Worm (Caenorhabditis elegans) whole organism, late embryonic: ENCODE data around the gene F39F10.2.

Experiments used
- C08G9.2 ChIP-seq: sonication (generic microtip); optimal IDR thresholded peaks from 2 replicates; lab custom pipeline; 2016; ENCODE audit warnings: mild to moderate bottlenecking, missing genetic modification characterization, moderate library complexity, missing compliant biosample characterization
- F13H6.1 ChIP-seq: sonication (generic microtip); optimal IDR thresholded peaks from 2 replicates; lab custom pipeline; 2016; ENCODE audit warnings: missing genetic modification characterization, missing compliant biosample characterization
- K02D7.2 ChIP-seq: sonication (generic microtip); optimal IDR thresholded peaks from 2 replicates; lab custom pipeline; 2017; ENCODE audit warnings: mild to moderate bottlenecking, missing genetic modification characterization, missing compliant biosample characterization
- K09A11.1 ChIP-seq: sonication (generic microtip); optimal IDR thresholded peaks from 2 replicates; lab custom pipeline; 2017; ENCODE audit warnings: antibody characterized with exemption, mild to moderate bottlenecking, missing genetic modification characterization, missing compliant biosample characterization; ENCODE audit not compliant: insufficient read depth
- T23F11.4 ChIP-seq: fragments of 200-800 bp; sonication (Bioruptor generic); optimal IDR thresholded peaks from 2 replicates; lab custom pipeline; 2018; ENCODE audit warnings: mild to moderate bottlenecking, missing genetic modification characterization, missing compliant biosample characterization
- ama-1 ChIP-seq: fragments of 150-350 bp; optimal IDR thresholded peaks from 2 replicates; lab custom pipeline; 2014
- ceh-14 ChIP-seq: sonication (generic microtip); optimal IDR thresholded peaks from 2 replicates; lab custom pipeline; 2016; ENCODE audit warnings: missing genotype, missing genetic modification characterization, missing compliant biosample characterization
- ceh-2 ChIP-seq: sonication (generic microtip); optimal IDR thresholded peaks from 2 replicates; lab custom pipeline; 2016; ENCODE audit warnings: missing genotype, missing genetic modification characterization, missing compliant biosample characterization
- ceh-22 ChIP-seq: sonication (generic microtip); optimal IDR thresholded peaks from 2 replicates; lab custom pipeline; 2017; ENCODE audit warnings: missing biosample characterization, missing genetic modification characterization
- ceh-24 ChIP-seq: sonication (generic microtip); optimal IDR thresholded peaks from 2 replicates; lab custom pipeline; 2016; ENCODE audit warnings: mild to moderate bottlenecking, missing genetic modification characterization, missing compliant biosample characterization
- ceh-30 ChIP-seq: fragments of 150-350 bp; optimal IDR thresholded peaks from 2 replicates; lab custom pipeline; 2014; ENCODE audit warnings: missing biosample characterization, missing genetic modification characterization
- ceh-31 ChIP-seq: sonication (generic microtip); optimal IDR thresholded peaks from 2 replicates; lab custom pipeline; 2016; ENCODE audit warnings: missing genetic modification characterization, missing compliant biosample characterization
- ceh-34 ChIP-seq: sonication (generic microtip); optimal IDR thresholded peaks from 2 replicates; lab custom pipeline; 2016; ENCODE audit warnings: mild to moderate bottlenecking, missing genetic modification characterization, missing compliant biosample characterization
- ceh-45 ChIP-seq: fragments of 200-800 bp; sonication (Bioruptor generic); IDR thresholded peaks from 2 replicates; pipeline ENCODE4 v1.3.6; 2022; ENCODE audit warnings: missing genetic modification reagents, missing genetic modification characterization, missing compliant biosample characterization
- ceh-9 ChIP-seq: sonication (generic microtip); optimal IDR thresholded peaks from 2 replicates; lab custom pipeline; 2016; ENCODE audit warnings: mild to moderate bottlenecking, missing genetic modification characterization, inconsistent platforms, missing compliant biosample characterization
- dve-1 ChIP-seq: sonication (generic microtip); optimal IDR thresholded peaks from 2 replicates; lab custom pipeline; 2017; ENCODE audit warnings: antibody characterized with exemption, mild to moderate bottlenecking, missing genetic modification characterization, missing compliant biosample characterization
- elt-2 ChIP-seq: sonication (generic microtip); optimal IDR thresholded peaks from 2 replicates; lab custom pipeline; 2016; ENCODE audit warnings: missing genetic modification reagents, missing genetic modification characterization, missing compliant biosample characterization
- elt-4 ChIP-seq: sonication (generic microtip); optimal IDR thresholded peaks from 2 replicates; lab custom pipeline; 2016; ENCODE audit warnings: missing genetic modification characterization, missing compliant biosample characterization
- ets-4 ChIP-seq: sonication (generic microtip); optimal IDR thresholded peaks from 2 replicates; lab custom pipeline; 2016; ENCODE audit warnings: missing genetic modification characterization, missing compliant biosample characterization
- eyg-1 ChIP-seq: sonication (generic microtip); optimal IDR thresholded peaks from 2 replicates; lab custom pipeline; 2016; ENCODE audit warnings: missing genotype, missing genetic modification characterization, missing compliant biosample characterization
- fkh-10 ChIP-seq: fragments of 150-350 bp; optimal IDR thresholded peaks from 2 replicates; lab custom pipeline; 2014; ENCODE audit warnings: missing biosample characterization, missing genetic modification reagents, missing genetic modification characterization
- fkh-6 ChIP-seq: sonication (generic microtip); optimal IDR thresholded peaks from 2 replicates; lab custom pipeline; 2016; ENCODE audit warnings: missing genetic modification characterization, missing compliant biosample characterization
- gmeb-2 ChIP-seq: sonication (generic microtip); optimal IDR thresholded peaks from 2 replicates; lab custom pipeline; 2016; ENCODE audit warnings: missing genetic modification characterization, inconsistent platforms, missing compliant biosample characterization
- hlh-13 ChIP-seq: fragments of 200-800 bp; sonication (Bioruptor generic); optimal IDR thresholded peaks from 2 replicates; lab custom pipeline; 2018; ENCODE audit warnings: mild to moderate bottlenecking, missing genetic modification characterization, missing compliant biosample characterization
- hlh-15 ChIP-seq: sonication (generic microtip); optimal IDR thresholded peaks from 2 replicates; lab custom pipeline; 2016; ENCODE audit warnings: missing genetic modification characterization, missing compliant biosample characterization
- hlh-30 ChIP-seq: sonication (generic microtip); optimal IDR thresholded peaks from 2 replicates; lab custom pipeline; 2017; ENCODE audit warnings: antibody characterized with exemption, missing genetic modification characterization, missing compliant biosample characterization; ENCODE audit not compliant: insufficient read depth
- hlh-6 ChIP-seq: sonication (generic microtip); optimal IDR thresholded peaks from 2 replicates; lab custom pipeline; 2016; ENCODE audit warnings: missing genotype, missing genetic modification characterization, missing compliant biosample characterization
- hlh-8 ChIP-seq: sonication (generic microtip); optimal IDR thresholded peaks from 2 replicates; lab custom pipeline; 2016; ENCODE audit warnings: missing genotype, missing genetic modification characterization, missing compliant biosample characterization
- nfya-1 ChIP-seq: sonication (generic microtip); optimal IDR thresholded peaks from 2 replicates; lab custom pipeline; 2017; ENCODE audit warnings: missing genetic modification characterization, mild to moderate bottlenecking, missing compliant biosample characterization, antibody characterized with exemption, moderate library complexity
- nhr-11 ChIP-seq: fragments of 150-350 bp; optimal IDR thresholded peaks from 2 replicates; lab custom pipeline; 2014; ENCODE audit warnings: missing biosample characterization, missing genetic modification characterization
- pag-3 ChIP-seq: sonication (generic microtip); optimal IDR thresholded peaks from 2 replicates; lab custom pipeline; 2016; ENCODE audit warnings: missing compliant biosample characterization, missing genetic modification characterization, borderline replicate concordance
- pax-1 ChIP-seq: fragments of 150-350 bp; optimal IDR thresholded peaks from 2 replicates; lab custom pipeline; 2014; ENCODE audit warnings: missing biosample characterization, missing genetic modification characterization
- pqm-1 ChIP-seq: sonication (generic microtip); optimal IDR thresholded peaks from 2 replicates; lab custom pipeline; 2016; ENCODE audit warnings: missing genetic modification characterization, missing compliant biosample characterization
- pros-1 ChIP-seq: fragments of 150-350 bp; optimal IDR thresholded peaks from 2 replicates; lab custom pipeline; 2014; ENCODE audit warnings: missing biosample characterization, missing genetic modification reagents, missing genetic modification characterization
- ref-2 ChIP-seq: sonication (generic microtip); optimal IDR thresholded peaks from 2 replicates; lab custom pipeline; 2016; ENCODE audit warnings: missing genetic modification characterization, missing compliant biosample characterization
- sdc-2 ChIP-seq: sonication (generic microtip); optimal IDR thresholded peaks from 2 replicates; lab custom pipeline; 2016; ENCODE audit warnings: missing genotype, missing genetic modification characterization, missing compliant biosample characterization
- sox-2 ChIP-seq: fragments of 200-800 bp; sonication (Bioruptor generic); IDR thresholded peaks from 2 replicates; pipeline ENCODE4 v1.3.6; 2022; ENCODE audit warnings: missing genetic modification reagents, missing genetic modification characterization, missing compliant biosample characterization
- sox-4 ChIP-seq: sonication (generic microtip); optimal IDR thresholded peaks from 2 replicates; lab custom pipeline; 2017; ENCODE audit warnings: mild to moderate bottlenecking, missing genetic modification characterization, inconsistent platforms, missing compliant biosample characterization
- tbx-2 ChIP-seq: sonication (generic microtip); optimal IDR thresholded peaks from 2 replicates; lab custom pipeline; 2016; ENCODE audit warnings: missing genetic modification characterization, missing compliant biosample characterization
- ttx-3 ChIP-seq: sonication (generic microtip); optimal IDR thresholded peaks from 2 replicates; lab custom pipeline; 2016; ENCODE audit warnings: missing genetic modification reagents, missing genetic modification characterization, missing compliant biosample characterization
- unc-3 ChIP-seq, 2 experiments: fragments of 200-800 bp in 1 of 2; sonication (Bioruptor generic) in 1 of 2; sonication (generic microtip) in 1 of 2; conservative IDR thresholded peaks in 1 of 2; optimal IDR thresholded peaks in 1 of 2; 2 replicates each; pipeline versions ENCODE4 v1.3.6 to Lab custom; 2016 to 2022; ENCODE audit warnings: missing compliant biosample characterization in 2 of 2, missing genetic modification characterization in 2 of 2, missing genetic modification reagents in 1 of 2
- unc-42 ChIP-seq: sonication (generic microtip); optimal IDR thresholded peaks from 2 replicates; lab custom pipeline; 2016; ENCODE audit warnings: missing genotype, missing genetic modification characterization, missing compliant biosample characterization
- unc-55 ChIP-seq: sonication (generic microtip); optimal IDR thresholded peaks from 2 replicates; lab custom pipeline; 2017; ENCODE audit warnings: missing biosample characterization, missing genetic modification reagents, missing genetic modification characterization
- unc-86 ChIP-seq: sonication (generic microtip); optimal IDR thresholded peaks from 2 replicates; lab custom pipeline; 2016; ENCODE audit warnings: missing genetic modification characterization, missing compliant biosample characterization
- zip-5 ChIP-seq: sonication (generic microtip); optimal IDR thresholded peaks from 2 replicates; lab custom pipeline; 2016; ENCODE audit warnings: missing genetic modification characterization, missing compliant biosample characterization

The F39F10.2 gene

ce11 chrX:16872446-16872962 lies 22.2 kb upstream of the F39F10.2 start, which contains the start of gene T20F7.1 (continued):
- TF ChIP-seq pqm-1 (tag; lab: Kevin White, UChicago) (no peak), nhr-11 (tag; lab: Kevin White, UChicago) (no peak), dve-1 (no peak), fkh-6 (no peak), unc-86 (tag; lab: Kevin White, UChicago) (no peak), K09A11.1 (tag; lab: Kevin White, UChicago) (no peak), ref-2 (no peak), zip-5 (no peak), unc-3 (GFP tag; conservative IDR thresholded peaks at IDR 0.05; lab: Robert Waterston, UW) (no peak), unc-3 (tag; optimal IDR thresholded peaks at IDR 0.05; lab: Kevin White, UChicago) (no peak), eyg-1 (tag; lab: Kevin White, UChicago) (no peak), F13H6.1 (tag; lab: Kevin White, UChicago) (no peak), ceh-24 (no peak), hlh-8 (tag; lab: Kevin White, UChicago) (no peak), ceh-22 (tag; lab: Kevin White, UChicago) (no peak), ceh-14 (tag; lab: Kevin White, UChicago) (no peak), T23F11.4 (GFP tag; lab: Kevin White, UChicago) (no peak), unc-55 (GFP tag; lab: Kevin White, UChicago) (peak; percentile 57), sox-4 (tag; lab: Kevin White, UChicago) (no peak), ceh-31 (tag; lab: Kevin White, UChicago) (peak; percentile 62), ceh-2 (tag; lab: Kevin White, UChicago) (peak; percentile 10), elt-4 (tag; lab: Kevin White, UChicago) (no peak), sox-2 (GFP tag; lab: Robert Waterston, UW) (peak; percentile 59; the same call in 1 of the 2 replicates), ceh-9 (tag; lab: Kevin White, UChicago) (no peak), unc-42 (peak; percentile 30), pros-1 (tag; lab: Kevin White, UChicago) (peak; percentile 26), hlh-15 (tag; lab: Kevin White, UChicago) (no peak), pag-3 (no peak), gmeb-2 (tag; lab: Kevin White, UChicago) (no peak), ttx-3 (no peak), tbx-2 (tag; lab: Kevin White, UChicago) (peak; percentile 64), C08G9.2 (tag; lab: Kevin White, UChicago) (no peak), K02D7.2 (tag; lab: Kevin White, UChicago) (no peak), hlh-30 (peak; percentile 54), hlh-13 (GFP tag; lab: Kevin White, UChicago) (no peak), nfya-1 (tag; lab: Kevin White, UChicago) (peak; percentile 68), fkh-10 (GFP tag; lab: Kevin White, UChicago) (no peak), ceh-45 (no peak), pax-1 (tag; lab: Kevin White, UChicago) (no peak), sdc-2 (tag; lab: Kevin White, UChicago) (peak; percentile 74), ets-4 (tag; lab: Kevin White, UChicago) (no peak), elt-2 (tag; lab: Kevin White, UChicago) (no peak), hlh-6 (tag; lab: Kevin White, UChicago) (no peak), ceh-30 (tag; lab: Kevin White, UChicago) (peak; percentile 13), ama-1 (lab: Kevin White, UChicago) (no peak), ceh-34 (tag; lab: Kevin White, UChicago) (peak; percentile 22)
